Worm (Caenorhabditis elegans): Measurements from ENCODE around the gene hpo-19.

The hpo-19 gene

ce11 chrV:6433446-6434178 lies 2.8 kb upstream of the hpo-19 start, which contains the start of the genes gad-1 and erfa-1:
TSS of gene gad-1 (minus strand) at chrV:6433496.
TSS of gene erfa-1 (plus strand) at chrV:6434128.
- TF ChIP-seq tab-1 (GFP tag; IDR thresholded peaks at IDR 0.05) (no peak), ztf-23 (GFP tag; IDR thresholded peaks at IDR 0.05) (no peak), T22C8.4 (GFP tag; IDR thresholded peaks at IDR 0.05) (peak; percentile 6; the same call in 1 of the 2 replicates)

ce11 chrV:6438601-6439000 lies 2.2 kb downstream of the hpo-19 start, which contains the start of gene T05H4.4:
TSS of gene T05H4.4 (plus strand) at chrV:6438901.
- TF ChIP-seq tab-1 (GFP tag; IDR thresholded peaks at IDR 0.05) (no peak), med-1 (GFP tag; optimal IDR thresholded peaks at IDR 0.05; ENCODE audit: insufficient read depth) (no peak), ztf-29 (GFP tag; IDR thresholded peaks at IDR 0.05) (no peak), flt-1 (GFP tag; IDR thresholded peaks at IDR 0.05) (no peak), cog-1 (tag; optimal IDR thresholded peaks at IDR 0.05) (no peak), klf-2 (GFP tag; conservative IDR thresholded peaks at IDR 0.05) (no peak), T22C8.4 (GFP tag; IDR thresholded peaks at IDR 0.05) (no peak), ref-1 (GFP tag; conservative IDR thresholded peaks at IDR 0.05) (no peak), ztf-23 (GFP tag; IDR thresholded peaks at IDR 0.05) (no peak)

- TF ChIP-seq ztf-23 (GFP tag; IDR thresholded peaks at IDR 0.05) (no peak), cog-1 (tag; optimal IDR thresholded peaks at IDR 0.05) (no peak), klf-2 (GFP tag; conservative IDR thresholded peaks at IDR 0.05) (no peak), tab-1 (GFP tag; IDR thresholded peaks at IDR 0.05) (no peak), ref-1 (GFP tag; conservative IDR thresholded peaks at IDR 0.05) (no peak), med-1 (GFP tag; optimal IDR thresholded peaks at IDR 0.05; ENCODE audit: insufficient read depth) (no peak), T22C8.4 (GFP tag; IDR thresholded peaks at IDR 0.05) (no peak), ztf-29 (GFP tag; IDR thresholded peaks at IDR 0.05) (no peak), flt-1 (GFP tag; IDR thresholded peaks at IDR 0.05) (no peak)
Measured at ce11 chrV:6441613-6442012, 5.2 kb downstream of the hpo-19 start, which contains the start of gene T05H4.15. TSS of gene T05H4.15 (minus strand) at chrV:6441713.

- TF ChIP-seq flt-1 (GFP tag; IDR thresholded peaks at IDR 0.05): no peak
- TF ChIP-seq T22C8.4 (GFP tag; IDR thresholded peaks at IDR 0.05): no peak
- no peak for TF ChIP-seq ztf-29 (GFP tag; IDR thresholded peaks at IDR 0.05)
- TF ChIP-seq ref-1 (GFP tag; conservative IDR thresholded peaks at IDR 0.05): no peak
- no peak for TF ChIP-seq tab-1 (GFP tag; IDR thresholded peaks at IDR 0.05)
- no peak for TF ChIP-seq klf-2 (GFP tag; conservative IDR thresholded peaks at IDR 0.05)
- TF ChIP-seq med-1 (GFP tag; optimal IDR thresholded peaks at IDR 0.05; ENCODE audit: insufficient read depth): no peak
- TF ChIP-seq cog-1 (tag; optimal IDR thresholded peaks at IDR 0.05): no peak
- no peak for TF ChIP-seq ztf-23 (GFP tag; IDR thresholded peaks at IDR 0.05)
Measured at ce11 chrV:6442037-6442436, 5.6 kb downstream of the hpo-19 start, which contains the start of gene T05H4.3. TSS of gene T05H4.3 (plus strand) at chrV:6442337.

- TF ChIP-seq cog-1 (tag; optimal IDR thresholded peaks at IDR 0.05) (no peak), ref-1 (GFP tag; conservative IDR thresholded peaks at IDR 0.05) (no peak), ztf-29 (GFP tag; IDR thresholded peaks at IDR 0.05) (no peak), klf-2 (GFP tag; conservative IDR thresholded peaks at IDR 0.05) (no peak), flt-1 (GFP tag; IDR thresholded peaks at IDR 0.05) (no peak)
Measured at ce11 chrV:6448356-6448755, 11.9 kb downstream of the hpo-19 start, which contains the start of gene fbxa-196. TSS of gene fbxa-196 (plus strand) at chrV:6448656.

- TF ChIP-seq ztf-23 (GFP tag; IDR thresholded peaks at IDR 0.05): 0 out of 2 replicates have a peak, but pooled peaks have one; percentile 9
- TF ChIP-seq med-1 (GFP tag; optimal IDR thresholded peaks at IDR 0.05; ENCODE audit: insufficient read depth): no peak
Measured at ce11 chrV:6450129-6451011, 13.9 kb downstream of the hpo-19 start, which contains the start of gene acl-8. TSS of gene acl-8 (plus strand) at chrV:6450870.

ce11 chrV:6453122-6453521 lies 16.7 kb downstream of the hpo-19 start, which contains the start of gene acl-9:
TSS of gene acl-9 (plus strand) at chrV:6453226.
- TF ChIP-seq tab-1 (GFP tag; IDR thresholded peaks at IDR 0.05) (no peak), ztf-23 (GFP tag; IDR thresholded peaks at IDR 0.05) (no peak), T22C8.4 (GFP tag; IDR thresholded peaks at IDR 0.05) (no peak), ztf-29 (GFP tag; IDR thresholded peaks at IDR 0.05) (no peak), cog-1 (tag; optimal IDR thresholded peaks at IDR 0.05) (no peak), med-1 (GFP tag; optimal IDR thresholded peaks at IDR 0.05; ENCODE audit: insufficient read depth) (no peak), klf-2 (GFP tag; conservative IDR thresholded peaks at IDR 0.05) (no peak), ref-1 (GFP tag; conservative IDR thresholded peaks at IDR 0.05) (no peak), flt-1 (GFP tag; IDR thresholded peaks at IDR 0.05) (no peak)

ce11 chrV:6456903-6457302 lies 20.5 kb downstream of the hpo-19 start:
- TF ChIP-seq ztf-29 (GFP tag; IDR thresholded peaks at IDR 0.05): no peak
- TF ChIP-seq ref-1 (GFP tag; conservative IDR thresholded peaks at IDR 0.05): no peak
- no peak for TF ChIP-seq ztf-23 (GFP tag; IDR thresholded peaks at IDR 0.05)
- no peak for TF ChIP-seq T22C8.4 (GFP tag; IDR thresholded peaks at IDR 0.05)
- no peak for TF ChIP-seq med-1 (GFP tag; optimal IDR thresholded peaks at IDR 0.05; ENCODE audit: insufficient read depth)
- TF ChIP-seq cog-1 (tag; optimal IDR thresholded peaks at IDR 0.05): no peak
- no peak for TF ChIP-seq klf-2 (GFP tag; conservative IDR thresholded peaks at IDR 0.05)
- TF ChIP-seq tab-1 (GFP tag; IDR thresholded peaks at IDR 0.05): no peak
- TF ChIP-seq flt-1 (GFP tag; IDR thresholded peaks at IDR 0.05): no peak

- TF ChIP-seq ztf-23 (GFP tag; IDR thresholded peaks at IDR 0.05) (no peak), ztf-29 (GFP tag; IDR thresholded peaks at IDR 0.05) (no peak), ref-1 (GFP tag; conservative IDR thresholded peaks at IDR 0.05) (no peak), tab-1 (GFP tag; IDR thresholded peaks at IDR 0.05) (no peak), klf-2 (GFP tag; conservative IDR thresholded peaks at IDR 0.05) (no peak), med-1 (GFP tag; optimal IDR thresholded peaks at IDR 0.05; ENCODE audit: insufficient read depth) (no peak), flt-1 (GFP tag; IDR thresholded peaks at IDR 0.05) (no peak), cog-1 (tag; optimal IDR thresholded peaks at IDR 0.05) (no peak), T22C8.4 (GFP tag; IDR thresholded peaks at IDR 0.05) (no peak)
Measured at ce11 chrV:6458302-6458998, 22.0 kb downstream of the hpo-19 start.
